Fruit fly (Drosophila melanogaster): ENCODE data around the gene kek5.

Gene kek5

DNA sequence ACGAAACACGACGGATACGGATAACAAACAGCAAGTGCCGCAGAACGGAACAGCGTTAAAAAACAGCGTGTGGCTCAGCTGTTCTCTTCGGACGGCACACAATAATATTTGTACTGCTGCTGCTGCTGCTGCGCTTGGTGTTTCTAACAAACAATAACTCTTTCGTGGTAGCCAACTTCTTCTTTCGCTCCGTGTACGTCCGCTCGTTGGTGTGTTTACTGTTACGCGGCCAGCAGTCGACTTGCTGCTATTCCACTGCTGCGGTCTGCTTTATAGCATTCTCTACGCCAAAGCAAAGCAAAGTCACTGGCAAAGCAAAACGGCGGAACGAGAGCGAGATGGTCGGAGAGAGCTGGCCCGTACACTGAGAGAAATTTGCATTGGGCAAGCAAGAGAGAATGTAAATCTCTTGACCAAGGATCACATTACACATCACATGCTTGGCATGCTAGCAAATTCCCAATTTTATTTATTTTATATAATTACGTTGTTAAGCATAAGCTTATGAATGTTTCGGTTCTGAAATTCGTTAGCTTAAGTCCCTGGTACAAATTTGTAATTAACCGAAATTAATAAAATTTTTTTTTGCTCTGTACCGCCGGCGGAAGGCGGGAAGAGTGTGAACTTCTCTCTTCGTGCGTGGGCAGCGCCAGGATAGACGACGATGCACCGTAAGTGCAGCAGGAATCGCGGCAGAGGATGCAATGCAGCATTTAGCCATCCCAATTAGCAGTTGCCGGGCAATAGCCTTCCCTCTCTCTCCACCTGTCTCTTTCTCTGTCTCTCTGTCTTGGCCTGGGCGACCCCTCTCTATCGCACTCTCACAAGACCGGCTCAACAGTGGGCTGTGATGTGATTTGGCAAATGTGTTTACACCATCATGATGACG is 30.9 kb upstream of the kek5 start, which contains the start of gene out (continued):
- TF ChIP-seq CG8281 (tag; optimal IDR thresholded peaks at IDR 0.05), result peak; percentile 77
- no peak for TF ChIP-seq Hr39 (optimal IDR thresholded peaks at IDR 0.05)
- peak; percentile 75 for TF ChIP-seq fu2 (GFP tag; optimal IDR thresholded peaks at IDR 0.05)
- TF ChIP-seq CG17612 (GFP tag; IDR thresholded peaks at IDR 0.05), result peak; percentile 78
- no peak for TF ChIP-seq CG8478 (optimal IDR thresholded peaks at IDR 0.05)
- TF ChIP-seq crp (GFP tag; optimal IDR thresholded peaks at IDR 0.05), result peak in 1 of 2 experiments; percentile 62
- TF ChIP-seq ara (GFP tag; IDR thresholded peaks at IDR 0.05), result peak; percentile 94
- TF ChIP-seq gem (tag; optimal IDR thresholded peaks at IDR 0.05), result peak; percentile 97
- peak; percentile 96 for TF ChIP-seq CG7839 (tag; optimal IDR thresholded peaks at IDR 0.05)
- peak; percentile 90 for TF ChIP-seq CG15601 (tag; optimal IDR thresholded peaks at IDR 0.05)
- peak; percentile 93 for TF ChIP-seq CG4820 (GFP tag; optimal IDR thresholded peaks at IDR 0.05)
- no peak for TF ChIP-seq sc (optimal IDR thresholded peaks at IDR 0.05)
- peak; percentile 94 for TF ChIP-seq sc (GFP tag; optimal IDR thresholded peaks at IDR 0.05)
- peak; percentile 76 for TF ChIP-seq sim (GFP tag; IDR thresholded peaks at IDR 0.05)
- peak; percentile 93 for TF ChIP-seq Ssrp (tag; optimal IDR thresholded peaks at IDR 0.05)
- TF ChIP-seq CG3163 (GFP tag; optimal IDR thresholded peaks at IDR 0.05), result peak; percentile 69
- peak; percentile 88 for TF ChIP-seq cwo (GFP tag; optimal IDR thresholded peaks at IDR 0.05)
- TF ChIP-seq Max (GFP tag; optimal IDR thresholded peaks at IDR 0.05), result peak; percentile 93
- TF ChIP-seq schlank (tag; optimal IDR thresholded peaks at IDR 0.05), result peak; percentile 89
- TF ChIP-seq tna (GFP tag; IDR thresholded peaks at IDR 0.05; ENCODE audit: partially characterized antibody), result no peak
- TF ChIP-seq gce (GFP tag; IDR thresholded peaks at IDR 0.05), result peak; percentile 91; the same call in 2 of the 3 replicates
- peak; percentile 91 for TF ChIP-seq CG6854 (GFP tag; optimal IDR thresholded peaks at IDR 0.05)
- peak; percentile 63; the same call in 1 of the 3 replicates for TF ChIP-seq sr (GFP tag; IDR thresholded peaks at IDR 0.05)
- TF ChIP-seq CG6272 (GFP tag; IDR thresholded peaks at IDR 0.05), result peak; percentile 88
- TF ChIP-seq CG15696 (tag; optimal IDR thresholded peaks at IDR 0.05), result peak; percentile 95
- peak; percentile 95 for TF ChIP-seq CG18262 (tag; optimal IDR thresholded peaks at IDR 0.05)
- peak; percentile 88 for TF ChIP-seq CG10267 (tag; optimal IDR thresholded peaks at IDR 0.05)

DNA sequence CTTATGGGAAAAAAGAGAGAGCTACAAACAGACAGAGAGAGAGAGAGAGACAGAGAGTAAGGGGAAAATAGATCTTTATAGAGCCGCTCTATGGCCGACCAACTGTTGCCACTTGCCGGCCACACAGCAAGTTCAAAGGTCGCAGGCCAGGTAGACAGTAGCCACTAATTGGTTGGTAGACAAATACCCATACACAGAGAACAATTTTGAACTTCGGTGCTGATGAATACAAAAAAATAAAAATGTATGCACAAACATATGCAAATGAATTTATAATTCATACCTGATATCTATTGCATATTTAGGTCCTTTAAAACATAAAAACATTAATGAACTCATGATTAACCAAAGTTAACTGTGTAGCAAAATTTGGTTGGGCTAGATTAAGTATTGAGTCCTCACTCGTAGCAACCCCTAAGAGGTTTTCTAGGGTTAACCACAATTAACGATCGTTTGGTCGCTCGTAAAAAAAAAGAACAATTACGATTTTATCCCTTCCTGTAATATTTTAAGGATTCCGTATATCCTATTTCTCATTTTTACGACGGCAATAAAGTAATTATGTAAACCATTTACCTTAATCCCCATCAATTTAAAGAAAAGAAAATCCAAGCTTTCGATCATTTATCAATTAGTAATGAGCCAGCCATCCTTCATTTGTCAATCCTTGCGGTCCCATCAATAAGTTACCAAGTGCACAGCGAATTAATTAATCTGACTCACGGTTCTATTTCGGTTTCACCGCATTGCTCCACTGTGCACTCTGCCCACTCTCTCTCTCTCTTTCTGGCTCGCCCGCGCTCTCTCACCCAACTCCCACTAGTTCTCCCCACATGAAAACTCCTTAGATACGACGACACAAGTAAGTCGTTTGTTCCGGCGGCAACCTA is 29.8 kb upstream of the kek5 start:
- TF ChIP-seq CG43689 (GFP tag; IDR thresholded peaks at IDR 0.05) (no peak), rib (GFP tag; IDR thresholded peaks at IDR 0.05) (no peak), dmrt11E (tag; optimal IDR thresholded peaks at IDR 0.05) (peak; percentile 57), CG6791 (GFP tag; IDR thresholded peaks at IDR 0.05; ENCODE audit: partially characterized antibody) (0 out of 3 replicates have a peak, but pooled peaks have one; percentile 41), CG5180 (GFP tag; optimal IDR thresholded peaks at IDR 0.05) (no peak), CG4820 (GFP tag; optimal IDR thresholded peaks at IDR 0.05) (no peak), CG9727 (GFP tag; optimal IDR thresholded peaks at IDR 0.05) (peak; percentile 45), Ets65A (GFP tag) (peak; percentile 92), PHDP (tag; optimal IDR thresholded peaks at IDR 0.05) (no peak), pum (GFP tag; optimal IDR thresholded peaks at IDR 0.05) (no peak), C15 (GFP tag; IDR thresholded peaks at IDR 0.05) (no peak), CG6683 (GFP tag; optimal IDR thresholded peaks at IDR 0.05) (no peak), danr (GFP tag; IDR thresholded peaks at IDR 0.05) (no peak), CG11723 (GFP tag; optimal IDR thresholded peaks at IDR 0.05) (no peak), otp (GFP tag; IDR thresholded peaks at IDR 0.05) (no peak), zen (tag; optimal IDR thresholded peaks at IDR 0.05) (peak; percentile 73), sens (GFP tag) (peak; percentile 33), knrl (GFP tag; IDR thresholded peaks at IDR 0.05; ENCODE audit: partially characterized antibody) (peak; percentile 25; the same call in 1 of the 3 replicates), CG16815 (GFP tag; optimal IDR thresholded peaks at IDR 0.05) (peak; percentile 34), CG8765 (GFP tag; IDR thresholded peaks at IDR 0.05) (peak; percentile 75), ac (GFP tag; optimal IDR thresholded peaks at IDR 0.05) (peak; percentile 28), CG2875 (GFP tag; optimal IDR thresholded peaks at IDR 0.05) (no peak)

Measured in whole organism, embryonic.